Fruit fly (Drosophila melanogaster) whole organism, embryonic: Measurements from ENCODE around the gene CG5103.

Experiments
- Ets65A ChIP-seq: fragments of 200-800 bp; sonication (Bioruptor generic); peaks from one replicate; lab custom pipeline; 2016; ENCODE audit warnings: missing biosample characterization, missing genetic modification characterization
- ewg ChIP-seq: fragments of 200-800 bp; sonication (Bioruptor generic); optimal IDR thresholded peaks from 3 replicates; lab custom pipeline; 2017; ENCODE audit warnings: mild to moderate bottlenecking, missing biosample characterization, missing genetic modification reagents, missing genetic modification characterization

- no peak for TF ChIP-seq ewg (GFP tag; lab: Kevin White, UChicago)
- no peak for TF ChIP-seq Ets65A (GFP tag; lab: Kevin White, UChicago)
Measured at dm6 chr3L:18304367-18305003, 10.4 kb upstream of the CG5103 start, which contains the start of gene grim.
